Worm (Caenorhabditis elegans) whole organism, early embryonic: ENCODE data around the gene Y54G11A.1.
"Not testable (repeated sequence)": the region's sequence is repeated elsewhere in the genome, so short reads cannot be mapped to it uniquely, and the experiment has no call there.

Experiments used
- F13C5.2 ChIP-seq: sonication (generic microtip); optimal IDR thresholded peaks from 2 replicates; lab custom pipeline; 2017; ENCODE audit warnings: mild to moderate bottlenecking, missing genetic modification characterization, inconsistent platforms, missing compliant biosample characterization
- ama-1 ChIP-seq: fragments of 150-350 bp; optimal IDR thresholded peaks from 2 replicates; lab custom pipeline; 2014
- ceh-13 ChIP-seq: fragments of 200-800 bp; sonication (Bioruptor generic); optimal IDR thresholded peaks from 2 replicates; lab custom pipeline; 2018; ENCODE audit warnings: mild to moderate bottlenecking, missing genetic modification characterization, missing compliant biosample characterization
- ceh-36 ChIP-seq: sonication (generic microtip); optimal IDR thresholded peaks from 2 replicates; lab custom pipeline; 2016; ENCODE audit warnings: missing genetic modification characterization, inconsistent platforms, missing compliant biosample characterization
- ets-7 ChIP-seq: sonication (generic microtip); optimal IDR thresholded peaks from 2 replicates; lab custom pipeline; 2016; ENCODE audit warnings: missing genotype, missing genetic modification characterization, missing compliant biosample characterization
- flt-1 ChIP-seq: fragments of 200-800 bp; sonication (Bioruptor generic); IDR thresholded peaks from 2 replicates; pipeline ENCODE4 v1.3.6; 2022; ENCODE audit warnings: missing genetic modification characterization, missing compliant biosample characterization
- hnd-1 ChIP-seq: sonication (generic microtip); optimal IDR thresholded peaks from 2 replicates; lab custom pipeline; 2016; ENCODE audit warnings: missing genetic modification characterization, missing compliant biosample characterization
- pes-1 ChIP-seq: fragments of 200-800 bp; sonication (Bioruptor generic); IDR thresholded peaks from 2 replicates; pipeline ENCODE4 v1.3.6; 2022; ENCODE audit warnings: missing genetic modification reagents, missing genetic modification characterization, missing compliant biosample characterization
- scrt-1 ChIP-seq: fragments of 200-800 bp; sonication (Bioruptor generic); IDR thresholded peaks from 2 replicates; pipeline ENCODE4 v1.3.6; 2022; ENCODE audit warnings: missing genetic modification characterization, missing compliant biosample characterization
- tbx-11 ChIP-seq: fragments of 200-800 bp; sonication (Bioruptor generic); IDR thresholded peaks from 2 replicates; pipeline ENCODE4 v1.3.6; 2022; ENCODE audit warnings: missing genetic modification characterization, missing compliant biosample characterization
- tbx-37 ChIP-seq: fragments of 200-800 bp; sonication (Bioruptor generic); conservative IDR thresholded peaks from 2 replicates; pipeline ENCODE4 v1.3.6; 2022; ENCODE audit warnings: missing genetic modification reagents, missing genetic modification characterization, missing compliant biosample characterization
- tra-4 ChIP-seq: sonication (generic microtip); optimal IDR thresholded peaks from 2 replicates; lab custom pipeline; 2017; ENCODE audit warnings: missing genetic modification characterization, missing compliant biosample characterization

ce11 chrII:14297050-14297449, 28.1 kb upstream of the Y54G11A.1 start, which contains the start of gene Y54G11A.7:
- TF ChIP-seq ama-1 (lab: Kevin White, UChicago); tbx-37; tra-4 (tag; lab: Kevin White, UChicago); hnd-1 (tag; lab: Kevin White, UChicago); flt-1 (GFP tag; lab: Robert Waterston, UW); ets-7 (tag; lab: Kevin White, UChicago); tbx-11 (GFP tag; lab: Robert Waterston, UW); F13C5.2 (tag; lab: Kevin White, UChicago); pes-1 (GFP tag; lab: Robert Waterston, UW); ceh-13 (GFP tag; lab: Kevin White, UChicago); scrt-1 (GFP tag; lab: Robert Waterston, UW); ceh-36 (tag; lab: Kevin White, UChicago): not testable (repeated sequence)
